Fruit fly (Drosophila melanogaster) whole organism, embryonic: Measurements from ENCODE around the gene CG34106.

ENCODE experiments used
- CG4282 ChIP-seq: fragments of 200-800 bp; sonication (Bioruptor generic); optimal IDR thresholded peaks from 2 replicates; lab custom pipeline; 2016; ENCODE audit warnings: missing biosample characterization, missing genetic modification characterization
- HmgZ ChIP-seq: fragments of 200-800 bp; sonication (Bioruptor generic); optimal IDR thresholded peaks from 2 replicates; lab custom pipeline; 2018; ENCODE audit warnings: missing biosample characterization, mild to moderate bottlenecking, missing genetic modification characterization
- otp ChIP-seq: fragments of 200-800 bp; sonication (Bioruptor generic); IDR thresholded peaks from 3 replicates; pipeline ENCODE4, ENCODE4 v1.3.6; 2022; ENCODE audit warnings: missing biosample characterization, missing genetic modification characterization
- tna ChIP-seq: fragments of 200-800 bp; sonication (Bioruptor generic); IDR thresholded peaks from 2 replicates; pipeline ENCODE4 v1.3.6; 2022; ENCODE audit warnings: missing biosample characterization, missing genetic modification characterization; ENCODE audit not compliant: partially characterized antibody
- yki ChIP-seq: fragments of >200 bp; optimal IDR thresholded peaks from 3 replicates; lab custom pipeline; 2018

DNA sequence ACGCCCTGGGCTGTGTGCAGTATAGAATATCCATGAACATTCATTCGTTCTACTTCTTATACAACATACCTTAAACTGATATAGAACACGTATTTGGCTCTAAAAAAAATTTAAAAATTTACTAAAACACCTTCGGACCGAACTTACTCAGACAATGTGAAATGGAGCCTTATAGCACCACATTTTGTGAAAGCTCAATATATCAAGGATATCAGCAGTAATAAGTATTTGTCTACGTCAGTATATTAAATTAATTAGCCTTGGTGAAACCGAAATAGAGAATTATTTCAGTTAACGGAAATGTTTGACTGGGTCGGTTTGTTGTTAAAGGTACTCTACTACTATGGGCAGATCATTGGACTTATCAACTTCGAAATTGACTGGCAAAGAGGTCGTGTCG lies 45.5 kb downstream of the CG34106 start, which contains the start of gene Gr36a:
- TF ChIP-seq HmgZ (tag; lab: Kevin White, UChicago) (no peak), CG4282 (GFP tag; lab: Kevin White, UChicago) (no peak), yki (lab: Kevin White, UChicago) (no peak), otp (no peak), tna (GFP tag; lab: Robert Waterston, UW) (no peak)
